Fruit fly (Drosophila melanogaster): Measurements from ENCODE around the gene CG8028.

The CG8028 gene

DNA sequence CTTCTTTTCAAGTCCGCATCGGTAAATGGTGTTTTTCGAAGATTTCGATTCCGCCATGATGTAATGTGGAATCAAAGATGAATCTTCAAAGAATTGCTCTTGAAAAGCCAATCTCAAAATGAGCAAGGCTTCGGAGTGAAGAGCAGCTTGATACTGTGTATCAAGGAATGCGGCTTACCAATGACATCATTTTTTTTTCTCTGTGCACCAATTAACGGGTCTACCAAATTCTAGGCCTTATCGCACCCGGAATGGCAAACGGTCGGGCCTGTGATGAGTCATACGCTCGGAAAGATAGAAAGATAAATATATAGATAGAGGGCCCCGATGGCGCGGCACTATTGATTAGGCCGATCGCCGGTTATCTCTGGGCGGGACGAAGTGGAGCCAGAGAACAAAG lies 36.4 kb upstream of the CG8028 start:
- TF ChIP-seq h (GFP tag; optimal IDR thresholded peaks at IDR 0.05) (peak; percentile 36), Sp1 (GFP tag; optimal IDR thresholded peaks at IDR 0.05) (no peak), sv (GFP tag; optimal IDR thresholded peaks at IDR 0.05) (no peak), Rel (GFP tag; optimal IDR thresholded peaks at IDR 0.05) (no peak), Rel (tag; optimal IDR thresholded peaks at IDR 0.05) (no peak), psq (GFP tag; optimal IDR thresholded peaks at IDR 0.05) (no peak), Dif (GFP tag; optimal IDR thresholded peaks at IDR 0.05; ENCODE audit: partially characterized antibody) (no peak), brk (GFP tag; optimal IDR thresholded peaks at IDR 0.05) (no peak), Abd-B (GFP tag; optimal IDR thresholded peaks at IDR 0.05) (no peak), sage (GFP tag; optimal IDR thresholded peaks at IDR 0.05) (no peak), foxo (GFP tag; optimal IDR thresholded peaks at IDR 0.05) (peak in 1 of 2 experiments; percentile 31), rgr (GFP tag; optimal IDR thresholded peaks at IDR 0.05) (no peak), woc (GFP tag; optimal IDR thresholded peaks at IDR 0.05) (no peak), Hnf4 (GFP tag; optimal IDR thresholded peaks at IDR 0.05) (no peak), br (GFP tag; optimal IDR thresholded peaks at IDR 0.05) (peak; percentile 36), Jra (GFP tag; optimal IDR thresholded peaks at IDR 0.05) (no peak), ey (GFP tag; optimal IDR thresholded peaks at IDR 0.05) (peak; percentile 42), OdsH (GFP tag; optimal IDR thresholded peaks at IDR 0.05) (peak; percentile 12), fru (GFP tag; optimal IDR thresholded peaks at IDR 0.05) (no peak), N (GFP tag; optimal IDR thresholded peaks at IDR 0.05) (no peak), usp (GFP tag; optimal IDR thresholded peaks at IDR 0.05) (no peak), CG32264 (GFP tag; optimal IDR thresholded peaks at IDR 0.05) (no peak), tai (GFP tag; optimal IDR thresholded peaks at IDR 0.05) (no peak)

DNA sequence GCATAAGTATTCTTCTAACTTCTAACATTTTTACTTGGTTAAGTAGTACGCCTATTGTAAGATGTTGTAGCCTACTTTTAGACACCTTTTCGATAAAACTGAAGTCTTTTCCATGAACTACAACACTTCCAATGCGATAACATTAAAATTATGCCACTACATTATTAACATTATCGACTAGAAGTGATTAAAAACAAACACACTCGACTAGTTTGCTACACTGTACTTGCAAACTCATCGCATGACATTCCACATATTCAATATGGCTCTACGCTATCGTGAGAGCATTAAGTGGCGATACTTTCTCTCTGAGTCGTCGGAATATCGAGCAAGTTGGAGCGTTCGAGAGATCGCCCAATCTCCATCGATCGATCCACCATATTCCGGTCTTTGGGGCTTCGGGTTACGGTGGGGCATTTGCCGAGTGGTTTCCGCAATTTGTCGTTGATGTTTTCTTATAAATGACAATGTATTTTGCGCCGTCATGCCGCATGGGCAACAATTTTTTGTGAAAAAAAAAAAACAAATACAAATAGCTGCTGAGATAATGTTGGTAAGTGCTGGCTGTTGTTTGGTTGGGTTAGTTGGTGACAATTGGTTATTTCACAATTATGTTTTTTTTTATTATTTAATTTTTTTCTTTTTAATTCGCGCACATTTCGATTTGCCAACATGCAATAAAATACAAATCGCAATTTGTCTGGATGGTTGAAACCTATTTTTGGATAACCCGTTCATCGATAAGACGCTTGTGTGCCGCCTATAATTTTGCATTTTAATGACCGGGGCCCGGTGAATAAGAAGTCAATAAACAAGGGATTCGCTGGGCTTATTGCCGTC lies 35.5 kb upstream of the CG8028 start:
- no peak for TF ChIP-seq sage (GFP tag; optimal IDR thresholded peaks at IDR 0.05)
- no peak for TF ChIP-seq Rel (GFP tag; optimal IDR thresholded peaks at IDR 0.05)
- TF ChIP-seq Rel (tag; optimal IDR thresholded peaks at IDR 0.05): peak; percentile 28

DNA sequence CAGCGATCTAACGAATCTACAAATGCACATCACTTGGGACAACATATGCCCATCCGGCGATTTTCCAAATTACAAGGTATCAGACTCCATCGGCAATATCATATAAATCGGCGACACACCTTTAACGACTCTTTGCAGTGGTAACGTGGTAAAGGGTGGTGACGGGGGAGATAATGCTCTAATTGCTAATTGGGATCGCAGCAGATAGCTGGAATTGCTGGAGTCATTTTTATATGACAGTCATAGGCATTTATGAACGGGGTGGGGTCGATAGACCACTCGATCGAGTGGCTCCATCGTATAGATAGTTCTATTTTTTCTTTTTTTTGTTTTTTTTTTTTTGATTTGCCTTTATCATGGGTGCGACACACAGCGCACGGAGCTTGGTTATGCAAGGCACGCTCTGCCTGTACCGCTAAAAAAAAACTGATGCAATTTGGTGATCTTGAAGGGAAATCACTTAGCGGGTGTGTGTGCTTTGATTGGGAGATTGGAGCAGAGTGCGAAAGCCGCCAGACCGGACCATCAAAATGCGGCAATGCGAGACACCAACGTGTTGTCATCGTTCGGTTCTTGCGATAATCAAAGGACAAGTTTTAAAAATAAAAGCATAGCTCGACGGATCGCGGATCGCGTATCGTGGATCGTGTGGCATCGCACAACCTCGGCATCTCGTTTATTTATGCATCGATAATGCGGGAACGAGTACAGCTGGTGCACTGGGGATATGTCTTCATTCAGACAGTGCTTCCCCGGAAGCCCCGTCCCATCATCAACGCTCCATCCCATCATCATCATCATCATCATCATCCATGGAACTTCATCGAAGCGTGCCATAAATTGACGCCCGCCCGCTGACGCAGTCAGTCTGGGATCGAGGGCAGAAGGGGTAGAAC lies 34.4 kb upstream of the CG8028 start:
- TF ChIP-seq Rel (GFP tag; optimal IDR thresholded peaks at IDR 0.05) (no peak), Rel (tag; optimal IDR thresholded peaks at IDR 0.05) (peak; percentile 44), GATAd (GFP tag; optimal IDR thresholded peaks at IDR 0.05) (no peak)

DNA sequence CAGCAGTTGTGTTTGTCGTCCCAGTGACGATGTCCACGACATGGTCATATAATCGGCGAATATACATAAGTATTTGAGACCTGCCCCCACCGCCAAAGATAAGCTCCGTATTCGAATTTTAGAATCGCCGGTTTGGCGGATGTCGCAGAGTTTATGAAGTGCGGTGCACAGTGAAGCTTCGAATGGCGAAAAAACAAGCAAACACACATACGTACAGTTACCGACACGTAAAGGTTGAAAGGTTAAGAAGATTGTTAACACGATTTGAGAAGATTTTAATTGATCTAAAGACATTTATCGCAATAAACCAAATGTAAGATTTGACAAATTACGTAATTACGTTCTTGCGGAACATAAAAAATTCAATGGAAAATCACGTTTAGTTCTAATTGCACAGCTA lies 29.5 kb upstream of the CG8028 start:
- TF ChIP-seq Jra (GFP tag; optimal IDR thresholded peaks at IDR 0.05) (no peak), ey (GFP tag; optimal IDR thresholded peaks at IDR 0.05) (peak; percentile 7), brk (GFP tag; optimal IDR thresholded peaks at IDR 0.05) (no peak), OdsH (GFP tag; optimal IDR thresholded peaks at IDR 0.05) (peak; percentile 19), h (GFP tag; optimal IDR thresholded peaks at IDR 0.05) (peak; percentile 22)

DNA sequence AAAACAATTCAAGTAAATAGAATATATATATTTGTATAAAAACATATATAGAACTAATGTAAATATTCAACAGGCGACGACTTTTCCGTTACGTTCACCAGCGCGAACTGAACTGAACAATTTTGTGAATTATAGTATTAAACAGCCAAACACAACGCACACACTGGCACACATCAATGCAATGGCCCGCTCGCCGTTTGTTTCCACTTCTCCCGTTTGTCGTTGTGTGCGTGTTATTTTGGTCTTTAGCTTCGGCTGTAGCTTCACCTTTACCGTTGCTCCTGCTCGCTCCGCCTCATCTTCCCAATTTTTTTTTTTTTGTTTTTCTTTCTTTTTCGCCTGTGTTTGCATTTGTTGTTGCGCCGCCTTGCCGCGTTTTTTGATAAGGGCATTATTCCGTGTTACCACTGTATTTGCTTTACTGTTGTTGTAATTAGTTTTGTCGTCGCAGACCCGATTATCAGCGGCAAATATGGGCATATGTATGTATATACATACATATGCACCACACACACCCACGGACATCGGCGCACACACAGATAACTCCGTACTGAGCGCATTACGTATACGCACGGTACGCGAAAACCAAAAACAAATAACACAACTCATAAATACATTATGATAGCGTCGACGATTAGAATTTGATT lies 27.8 kb upstream of the CG8028 start, which contains the start of gene CG8051:
Gene CG8051 (minus strand): TSS at position 116 of the 647 bp plus-strand sequence.
- no peak for TF ChIP-seq Hr78 (GFP tag; optimal IDR thresholded peaks at IDR 0.05)
- no peak for TF ChIP-seq Vsx2 (GFP tag; optimal IDR thresholded peaks at IDR 0.05; ENCODE audit: partially characterized antibody)
- TF ChIP-seq N (GFP tag; optimal IDR thresholded peaks at IDR 0.05): peak; percentile 39
- no peak for TF ChIP-seq sage (GFP tag; optimal IDR thresholded peaks at IDR 0.05)
- no peak for TF ChIP-seq Dif (GFP tag; optimal IDR thresholded peaks at IDR 0.05; ENCODE audit: partially characterized antibody)
- peak; percentile 60 for TF ChIP-seq h (GFP tag; optimal IDR thresholded peaks at IDR 0.05)
- no peak for TF ChIP-seq HLH106 (tag; optimal IDR thresholded peaks at IDR 0.05)
- no peak for TF ChIP-seq dmrt93B (GFP tag; optimal IDR thresholded peaks at IDR 0.05)
- no peak for TF ChIP-seq jim (GFP tag; optimal IDR thresholded peaks at IDR 0.05)
- no peak for TF ChIP-seq lola (GFP tag; optimal IDR thresholded peaks at IDR 0.05)
- peak; percentile 25 for TF ChIP-seq Sp1 (GFP tag; optimal IDR thresholded peaks at IDR 0.05)
- peak; percentile 44 for TF ChIP-seq rgr (GFP tag; optimal IDR thresholded peaks at IDR 0.05)
- no peak for TF ChIP-seq Abd-B (GFP tag; optimal IDR thresholded peaks at IDR 0.05)
- TF ChIP-seq Rel (GFP tag; optimal IDR thresholded peaks at IDR 0.05): no peak
- TF ChIP-seq Rel (tag; optimal IDR thresholded peaks at IDR 0.05): peak; percentile 8
- no peak for TF ChIP-seq Mio (GFP tag; optimal IDR thresholded peaks at IDR 0.05)
- TF ChIP-seq brk (GFP tag; optimal IDR thresholded peaks at IDR 0.05): no peak
- TF ChIP-seq Hr83 (GFP tag; optimal IDR thresholded peaks at IDR 0.05; ENCODE audit: poor library complexity, severe bottlenecking): peak; percentile 37
- TF ChIP-seq Hnf4 (GFP tag; optimal IDR thresholded peaks at IDR 0.05): peak; percentile 45
- TF ChIP-seq Dfd (GFP tag; optimal IDR thresholded peaks at IDR 0.05): no peak
- TF ChIP-seq dsf (GFP tag; optimal IDR thresholded peaks at IDR 0.05; ENCODE audit: borderline replicate concordance): no peak
- no peak for TF ChIP-seq tai (GFP tag; optimal IDR thresholded peaks at IDR 0.05)
- no peak for TF ChIP-seq woc (GFP tag; optimal IDR thresholded peaks at IDR 0.05)
- peak; percentile 7 for TF ChIP-seq br (GFP tag; optimal IDR thresholded peaks at IDR 0.05)
- no peak for TF ChIP-seq dl (GFP tag; optimal IDR thresholded peaks at IDR 0.05; ENCODE audit: insufficient read depth in 1 of 2, partially characterized antibody in 2 of 2)
- TF ChIP-seq Jra (GFP tag; optimal IDR thresholded peaks at IDR 0.05): no peak
- peak; percentile 1 for TF ChIP-seq OdsH (GFP tag; optimal IDR thresholded peaks at IDR 0.05)

Measured in whole organism, wandering third instar larva.